Fruit fly (Drosophila melanogaster) Kc167 (cell line): ENCODE results near the gene pigeon.

Experiments used
- Sin3A ChIP-seq: fragments of >200 bp; optimal IDR thresholded peaks from 2 replicates; lab custom pipeline; 2018; ENCODE audit warnings: missing external identifiers
- insv ChIP-seq: fragments of >200 bp; optimal IDR thresholded peaks from 3 replicates; lab custom pipeline; 2018; ENCODE audit warnings: missing external identifiers

DNA sequence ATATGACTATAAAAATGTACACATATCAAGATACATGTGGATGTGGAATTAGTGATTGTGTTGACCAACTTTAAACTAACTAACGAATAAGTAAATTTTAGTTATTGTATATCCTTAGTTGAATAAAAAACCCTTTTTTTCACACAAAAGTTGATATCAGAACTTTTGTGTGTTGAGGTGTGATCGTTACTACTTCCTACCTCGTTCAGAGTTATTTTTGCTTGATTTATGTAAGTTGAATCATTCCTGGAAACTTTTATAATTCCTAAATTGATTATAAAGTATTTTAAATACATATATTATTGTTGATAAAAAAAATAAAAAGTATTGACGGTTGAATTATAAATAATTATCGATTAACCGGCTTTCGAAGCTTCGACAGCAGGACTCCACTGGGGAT lies 2.2 kb upstream of the pigeon start, which contains the start of gene CG46059:
- TF ChIP-seq Sin3A (lab: Kevin White, UChicago) (no peak), insv (lab: Kevin White, UChicago) (no peak)
